Worm (Caenorhabditis elegans): Measurements from ENCODE around the gene clec-38.

clec-38 gene

DNA sequence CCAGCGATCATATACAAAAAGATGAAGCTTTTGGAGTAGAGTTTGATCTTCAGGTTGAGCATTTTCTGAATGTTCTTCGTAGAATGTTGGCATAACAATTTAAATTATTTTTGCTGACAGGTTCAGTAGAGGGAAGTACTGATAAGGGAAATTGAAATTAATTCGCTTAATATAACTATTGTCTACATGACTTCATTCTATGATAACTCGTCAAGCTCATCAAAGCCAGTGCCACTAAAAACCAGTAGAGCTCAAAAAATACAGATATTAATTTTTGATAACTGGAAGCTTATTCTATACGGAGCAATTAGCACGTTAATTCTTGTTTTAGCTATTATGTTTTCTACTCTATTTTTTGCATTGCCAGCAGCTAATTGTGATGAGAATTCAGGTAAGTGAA lies 3.7 kb upstream of the clec-38 start, which contains the start of the genes clec-29 and clec-39:
Gene clec-29 (minus strand): TSS at position 101 of the 400 bp plus-strand sequence.
Gene clec-39 (plus strand): TSS at position 169 of the 400 bp plus-strand sequence.
- no peak for TF ChIP-seq ama-1 (optimal IDR thresholded peaks at IDR 0.05)
- TF ChIP-seq mdl-1 (tag; optimal IDR thresholded peaks at IDR 0.05): no peak
- no peak for TF ChIP-seq mml-1 (tag; optimal IDR thresholded peaks at IDR 0.05)
- no peak for TF ChIP-seq elt-2 (tag; optimal IDR thresholded peaks at IDR 0.05)
- no peak for TF ChIP-seq unc-62 (GFP tag; optimal IDR thresholded peaks at IDR 0.05)
- no peak for TF ChIP-seq egl-5 (tag; optimal IDR thresholded peaks at IDR 0.05)
- TF ChIP-seq zag-1 (tag; optimal IDR thresholded peaks at IDR 0.05): no peak
- no peak for TF ChIP-seq fkh-2 (tag; optimal IDR thresholded peaks at IDR 0.05)
- no peak for TF ChIP-seq ceh-28 (tag; optimal IDR thresholded peaks at IDR 0.05)
- TF ChIP-seq nhr-76 (tag; optimal IDR thresholded peaks at IDR 0.05): no peak
- no peak for TF ChIP-seq lsy-12 (tag; optimal IDR thresholded peaks at IDR 0.05)
- no peak for TF ChIP-seq sea-2 (GFP tag; optimal IDR thresholded peaks at IDR 0.05)
- TF ChIP-seq aly-2 (tag; optimal IDR thresholded peaks at IDR 0.05): no peak

DNA sequence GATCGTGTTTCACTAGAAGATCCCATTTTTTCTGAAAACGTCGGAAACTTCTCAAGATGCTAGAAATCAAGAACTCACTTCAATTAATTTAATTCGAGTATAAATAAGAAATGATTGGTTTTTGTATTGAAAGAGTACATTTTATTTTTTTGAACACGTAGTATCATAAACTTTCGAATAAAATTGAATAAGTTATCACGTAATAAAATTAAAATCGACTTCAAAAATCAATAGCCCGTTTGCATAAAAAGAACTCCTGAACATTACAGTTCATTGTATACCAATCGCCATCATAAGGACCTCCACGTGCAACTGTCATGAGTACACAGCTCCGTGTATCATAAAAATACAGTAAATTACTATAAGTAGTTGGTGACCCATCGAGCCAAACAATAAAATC lies 1.7 kb downstream of the clec-38 start, which contains the start of gene T25E12.16:
Gene T25E12.16 (minus strand): TSS at position 101 of the 400 bp plus-strand sequence.
- TF ChIP-seq mml-1 (tag; optimal IDR thresholded peaks at IDR 0.05) (no peak), elt-1 (tag; optimal IDR thresholded peaks at IDR 0.05) (no peak), ztf-11 (tag; optimal IDR thresholded peaks at IDR 0.05) (no peak), fkh-2 (tag; optimal IDR thresholded peaks at IDR 0.05) (no peak), ceh-16 (tag; optimal IDR thresholded peaks at IDR 0.05) (no peak), egl-27 (tag; optimal IDR thresholded peaks at IDR 0.05) (no peak), skn-1 (tag; optimal IDR thresholded peaks at IDR 0.05) (no peak), unc-62 (GFP tag; optimal IDR thresholded peaks at IDR 0.05) (no peak), fkh-10 (GFP tag; optimal IDR thresholded peaks at IDR 0.05) (no peak), mdl-1 (tag; optimal IDR thresholded peaks at IDR 0.05) (no peak), R02D3.7 (tag; optimal IDR thresholded peaks at IDR 0.05) (no peak), elt-3 (tag; optimal IDR thresholded peaks at IDR 0.05) (no peak), nhr-43 (tag; optimal IDR thresholded peaks at IDR 0.05; ENCODE audit: poor library complexity, severe bottlenecking) (no peak)

- no peak for TF ChIP-seq zag-1 (tag; optimal IDR thresholded peaks at IDR 0.05)
Measured at ce11 chrV:16731600-16731999, 3.8 kb downstream of the clec-38 start, which contains the start of gene srz-100. srz-100 (plus strand) TSS chrV:16731900.

- TF ChIP-seq zag-1 (tag; optimal IDR thresholded peaks at IDR 0.05): no peak
- TF ChIP-seq elt-1 (tag; optimal IDR thresholded peaks at IDR 0.05): no peak
- no peak for TF ChIP-seq jun-1 (tag; optimal IDR thresholded peaks at IDR 0.05)
- TF ChIP-seq nhr-25 (tag; optimal IDR thresholded peaks at IDR 0.05): no peak
- no peak for TF ChIP-seq sea-2 (GFP tag; optimal IDR thresholded peaks at IDR 0.05)
Measured at ce11 chrV:16729961-16730360, 5.5 kb downstream of the clec-38 start, which contains the start of gene srz-99. srz-99 (plus strand) TSS chrV:16730261.

ce11 chrV:16728431-16728830 lies 7.0 kb downstream of the clec-38 start, which contains the start of gene fbxa-127:
fbxa-127 (plus strand) TSS chrV:16728731.
- peak; percentile 25 for TF ChIP-seq elt-2 (tag; optimal IDR thresholded peaks at IDR 0.05)
- TF ChIP-seq nhr-43 (tag; optimal IDR thresholded peaks at IDR 0.05; ENCODE audit: poor library complexity, severe bottlenecking): no peak
- TF ChIP-seq tbx-2 (tag; optimal IDR thresholded peaks at IDR 0.05): no peak
- TF ChIP-seq aly-2 (tag; optimal IDR thresholded peaks at IDR 0.05): no peak
- no peak for TF ChIP-seq lsy-12 (tag; optimal IDR thresholded peaks at IDR 0.05)
- TF ChIP-seq mml-1 (tag; optimal IDR thresholded peaks at IDR 0.05): no peak
- peak; percentile 26 for TF ChIP-seq pqm-1 (tag; optimal IDR thresholded peaks at IDR 0.05)
- TF ChIP-seq ztf-11 (tag; optimal IDR thresholded peaks at IDR 0.05): no peak

DNA sequence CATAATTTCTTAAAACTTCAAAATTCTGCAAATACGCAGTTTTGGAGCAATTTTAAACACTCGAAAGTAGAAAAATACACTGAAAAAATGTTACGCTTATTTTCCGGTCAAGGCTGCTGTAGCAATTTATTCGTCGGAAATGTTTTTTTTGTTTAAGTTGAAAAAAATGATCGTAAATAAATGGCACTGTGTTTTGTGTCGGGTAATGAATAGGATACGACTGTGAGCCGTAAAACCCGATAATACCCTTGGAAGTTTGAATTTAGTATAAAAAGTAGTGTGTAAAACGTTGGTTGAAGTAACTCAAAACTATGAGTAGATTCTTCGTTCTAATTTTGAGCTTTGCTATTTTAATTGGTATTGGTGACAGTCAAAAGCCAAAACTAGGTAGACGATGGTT lies 8.5 kb downstream of the clec-38 start, which contains the start of gene T25E12.14:
Gene T25E12.14 (plus strand): TSS at position 301 of the 400 bp plus-strand sequence.
- TF ChIP-seq nhr-76 (tag; optimal IDR thresholded peaks at IDR 0.05) (no peak), fkh-10 (GFP tag; optimal IDR thresholded peaks at IDR 0.05) (no peak), ceh-9 (tag; optimal IDR thresholded peaks at IDR 0.05) (no peak)

DNA sequence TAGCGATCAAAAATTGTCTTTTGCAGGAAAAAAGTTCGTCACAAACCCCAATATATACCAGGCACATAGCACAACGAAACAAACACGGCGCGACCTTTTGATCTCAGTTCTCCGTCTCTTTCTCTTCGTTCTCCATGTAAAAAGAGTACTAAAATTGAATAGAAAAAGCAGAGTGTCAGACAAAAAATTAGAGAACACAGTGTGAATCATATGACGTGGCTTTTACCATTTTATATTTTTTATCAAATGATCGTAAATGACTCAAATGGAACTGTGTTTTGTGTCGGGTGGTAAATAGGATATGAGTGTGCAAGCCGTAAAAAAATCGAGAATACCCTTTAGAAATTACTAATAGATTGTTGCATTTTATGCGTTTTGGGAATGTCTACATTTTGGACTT lies 9.5 kb downstream of the clec-38 start:
- TF ChIP-seq pqm-1 (tag; optimal IDR thresholded peaks at IDR 0.05) (peak; percentile 98), R02D3.7 (tag; optimal IDR thresholded peaks at IDR 0.05) (no peak), snpc-4 (tag; optimal IDR thresholded peaks at IDR 0.05) (peak; percentile 40), ceh-16 (tag; optimal IDR thresholded peaks at IDR 0.05) (no peak), fkh-10 (GFP tag; optimal IDR thresholded peaks at IDR 0.05) (no peak), nhr-11 (tag; optimal IDR thresholded peaks at IDR 0.05) (no peak), ceh-28 (tag; optimal IDR thresholded peaks at IDR 0.05) (no peak), jun-1 (tag; optimal IDR thresholded peaks at IDR 0.05) (peak; percentile 79), unc-62 (GFP tag; optimal IDR thresholded peaks at IDR 0.05) (no peak), mdl-1 (tag; optimal IDR thresholded peaks at IDR 0.05) (no peak), elt-2 (tag; optimal IDR thresholded peaks at IDR 0.05) (peak; percentile 86), nhr-28 (tag; optimal IDR thresholded peaks at IDR 0.05) (no peak), pha-4 (tag; optimal IDR thresholded peaks at IDR 0.05) (peak; percentile 87), nfya-1 (tag; optimal IDR thresholded peaks at IDR 0.05; ENCODE audit: insufficient read depth) (no peak), unc-39 (tag; optimal IDR thresholded peaks at IDR 0.05) (no peak), hmg-11 (tag; optimal IDR thresholded peaks at IDR 0.05) (no peak), ZK546.5 (tag; optimal IDR thresholded peaks at IDR 0.05) (no peak), lin-39 (tag; optimal IDR thresholded peaks at IDR 0.05) (no peak), nhr-237 (tag; optimal IDR thresholded peaks at IDR 0.05) (no peak), nhr-77 (tag; optimal IDR thresholded peaks at IDR 0.05) (no peak)
